Fruit fly (Drosophila melanogaster) whole organism, embryonic: ENCODE data around the gene CG31800.

Source experiments
- Adf1 ChIP-seq: fragments of 200-800 bp; sonication (Bioruptor generic); IDR thresholded peaks from 2 replicates; pipeline ENCODE4 v1.3.6; 2022; ENCODE audit warnings: missing biosample characterization, missing genetic modification characterization
- Aef1 ChIP-seq: fragments of 200-800 bp; sonication (Bioruptor generic); IDR thresholded peaks from 3 replicates; pipeline ENCODE4 v1.3.6; 2022; ENCODE audit warnings: missing biosample characterization, missing genetic modification characterization
- Asciz ChIP-seq: fragments of 200-800 bp; sonication (Bioruptor generic); optimal IDR thresholded peaks from 2 replicates; lab custom pipeline; 2017; ENCODE audit warnings: missing biosample characterization, mild to moderate bottlenecking, missing genetic modification characterization, missing genetic modification reagents
- Atf3 ChIP-seq: fragments of 200-800 bp; sonication (Bioruptor generic); optimal IDR thresholded peaks from 3 replicates; lab custom pipeline; 2016; ENCODE audit warnings: missing biosample characterization, missing genetic modification characterization
- CG10147 ChIP-seq: fragments of 200-800 bp; sonication (Bioruptor generic); optimal IDR thresholded peaks from 2 replicates; lab custom pipeline; 2019; ENCODE audit warnings: missing biosample characterization, mild to moderate bottlenecking, missing genetic modification characterization, moderate library complexity
- CG10543 ChIP-seq: fragments of 200-800 bp; sonication (Bioruptor generic); optimal IDR thresholded peaks from 3 replicates; lab custom pipeline; 2017; ENCODE audit warnings: missing biosample characterization, mild to moderate bottlenecking, missing genetic modification characterization, moderate library complexity
- CG11695 ChIP-seq: fragments of 200-800 bp; sonication (Bioruptor generic); IDR thresholded peaks from 3 replicates; pipeline ENCODE4 v1.3.6; 2022; ENCODE audit warnings: missing biosample characterization, missing genetic modification characterization
- CG13894 ChIP-seq: fragments of 200-800 bp; sonication (Bioruptor generic); optimal IDR thresholded peaks from 3 replicates; lab custom pipeline; 2018; ENCODE audit warnings: missing biosample characterization, mild to moderate bottlenecking, missing genetic modification characterization, moderate library complexity
- CG17328 ChIP-seq: fragments of 200-800 bp; sonication (Bioruptor generic); IDR thresholded peaks from 2 replicates; pipeline ENCODE4 v1.3.6; 2022; ENCODE audit warnings: missing biosample characterization, missing genetic modification characterization
- CG3065 ChIP-seq: fragments of 200-800 bp; sonication (Bioruptor generic); optimal IDR thresholded peaks from 2 replicates; lab custom pipeline; 2016; ENCODE audit warnings: missing biosample characterization, missing genetic modification characterization
- CG31224 ChIP-seq: fragments of 200-800 bp; sonication (Bioruptor generic); IDR thresholded peaks from 2 replicates; pipeline ENCODE4 v1.3.6; 2022; ENCODE audit warnings: missing biosample characterization, missing genetic modification characterization
- CG3838 ChIP-seq: fragments of 200-800 bp; sonication (Bioruptor generic); optimal IDR thresholded peaks from 3 replicates; lab custom pipeline; 2016; ENCODE audit warnings: missing biosample characterization, missing genetic modification characterization
- CG3847 ChIP-seq: fragments of 200-800 bp; sonication (Bioruptor generic); IDR thresholded peaks from 2 replicates; pipeline ENCODE4 v1.3.6; 2022; ENCODE audit warnings: missing biosample characterization, missing genetic modification characterization
- CG4328 ChIP-seq: fragments of 200-800 bp; sonication (Bioruptor generic); optimal IDR thresholded peaks from 3 replicates; lab custom pipeline; 2017; ENCODE audit warnings: missing biosample characterization, missing genetic modification reagents, missing genetic modification characterization
- CG6854 ChIP-seq: fragments of 200-800 bp; sonication (Bioruptor generic); optimal IDR thresholded peaks from 3 replicates; lab custom pipeline; 2017; ENCODE audit warnings: missing biosample characterization, mild to moderate bottlenecking, missing genetic modification characterization
- Dek ChIP-seq: fragments of 200-800 bp; sonication (Bioruptor generic); optimal IDR thresholded peaks from 3 replicates; lab custom pipeline; 2019; ENCODE audit warnings: missing biosample characterization, mild to moderate bottlenecking, missing genetic modification characterization, moderate library complexity
- Doc3 ChIP-seq: fragments of 200-800 bp; sonication (Bioruptor generic); IDR thresholded peaks from 3 replicates; pipeline ENCODE4 v1.3.6; 2022; ENCODE audit warnings: missing biosample characterization, missing genetic modification characterization; ENCODE audit not compliant: partially characterized antibody
- Fer2 ChIP-seq: fragments of 200-800 bp; sonication (Bioruptor generic); optimal IDR thresholded peaks from 2 replicates; lab custom pipeline; 2018; ENCODE audit warnings: missing biosample characterization, mild to moderate bottlenecking, missing genetic modification characterization, moderate library complexity
- HmgD ChIP-seq: fragments of 200-800 bp; sonication (Bioruptor generic); optimal IDR thresholded peaks from 3 replicates; lab custom pipeline; 2016; ENCODE audit warnings: missing biosample characterization, missing genetic modification characterization
- Hmr ChIP-seq: fragments of 200-800 bp; sonication (Bioruptor generic); optimal IDR thresholded peaks from 3 replicates; lab custom pipeline; 2017; ENCODE audit warnings: mild to moderate bottlenecking, missing biosample characterization, missing genetic modification reagents, missing genetic modification characterization
- Hmx ChIP-seq: fragments of 200-800 bp; sonication (Bioruptor generic); optimal IDR thresholded peaks from 2 replicates; lab custom pipeline; 2016; ENCODE audit warnings: missing biosample characterization, missing genetic modification characterization
- MTF-1 ChIP-seq: fragments of 200-800 bp; sonication (Bioruptor generic); optimal IDR thresholded peaks from 2 replicates; lab custom pipeline; 2018; ENCODE audit warnings: missing biosample characterization, mild to moderate bottlenecking, missing genetic modification characterization, borderline replicate concordance
- Med ChIP-seq: fragments of 200-800 bp; sonication (Bioruptor generic); peaks from one replicate; lab custom pipeline; 2016; ENCODE audit warnings: missing biosample characterization, missing genetic modification characterization, mild to moderate bottlenecking, inconsistent platforms, moderate library complexity
- NfI ChIP-seq: fragments of 200-800 bp; sonication (Bioruptor generic); optimal IDR thresholded peaks from 3 replicates; lab custom pipeline; 2018; ENCODE audit warnings: missing biosample characterization, mild to moderate bottlenecking, missing genetic modification characterization, moderate library complexity
- Oaz ChIP-seq: fragments of 200-800 bp; sonication (Bioruptor generic); IDR thresholded peaks from 2 replicates; pipeline ENCODE4 v1.3.6; 2022; ENCODE audit warnings: missing biosample characterization, missing genetic modification characterization
- Opbp ChIP-seq: fragments of 200-800 bp; sonication (Bioruptor generic); IDR thresholded peaks from 3 replicates; pipeline ENCODE4 v1.3.6; 2022; ENCODE audit warnings: missing biosample characterization, missing genetic modification characterization; ENCODE audit not compliant: partially characterized antibody
- Optix ChIP-seq: fragments of 200-800 bp; sonication (Bioruptor generic); IDR thresholded peaks from 3 replicates; pipeline ENCODE4 v1.3.6; 2022; ENCODE audit warnings: missing biosample characterization, missing genetic modification characterization
- Pdp1 ChIP-seq, 2 experiments: fragments of 200-800 bp; sonication (Bioruptor generic); optimal IDR thresholded peaks; 3 replicates each; lab custom pipeline; 2016; ENCODE audit warnings: missing biosample characterization in 2 of 2, missing genetic modification characterization in 2 of 2, mild to moderate bottlenecking in 1 of 2, moderate library complexity in 1 of 2
- Rx ChIP-seq: fragments of 200-800 bp; sonication (Bioruptor generic); IDR thresholded peaks from 2 replicates; pipeline ENCODE4 v1.3.6; 2022; ENCODE audit warnings: missing biosample characterization, missing genetic modification characterization
- Sox100B ChIP-seq: fragments of 200-800 bp; sonication (Bioruptor generic); optimal IDR thresholded peaks from 3 replicates; lab custom pipeline; 2018; ENCODE audit warnings: missing biosample characterization, mild to moderate bottlenecking, missing genetic modification characterization
- Sox102F ChIP-seq: fragments of 200-800 bp; sonication (Bioruptor generic); optimal IDR thresholded peaks from 2 replicates; lab custom pipeline; 2018; ENCODE audit warnings: missing biosample characterization, mild to moderate bottlenecking, missing genetic modification characterization, moderate library complexity
- Taf1 ChIP-seq: fragments of 200-800 bp; sonication (Bioruptor generic); IDR thresholded peaks from 2 replicates; pipeline ENCODE4 v1.3.6; 2022; ENCODE audit warnings: missing biosample characterization, missing genetic modification characterization
- abd-A ChIP-seq: fragments of 200-800 bp; sonication (Bioruptor generic); optimal IDR thresholded peaks from 3 replicates; lab custom pipeline; 2019; ENCODE audit warnings: missing biosample characterization, mild to moderate bottlenecking, missing genetic modification characterization, moderate library complexity
- bowl ChIP-seq: fragments of 200-800 bp; sonication (Bioruptor generic); IDR thresholded peaks from 2 replicates; pipeline ENCODE4 v1.3.6; 2022; ENCODE audit warnings: missing biosample characterization, missing genetic modification characterization
- bsh ChIP-seq, 2 experiments: fragments of 200-800 bp; sonication (Bioruptor generic); optimal IDR thresholded peaks; 2 replicates each; lab custom pipeline; 2017 to 2018; ENCODE audit warnings: mild to moderate bottlenecking in 2 of 2, missing biosample characterization in 2 of 2, missing genetic modification characterization in 2 of 2, moderate library complexity in 1 of 2
- crc ChIP-seq: fragments of 200-800 bp; sonication (Bioruptor generic); optimal IDR thresholded peaks from 2 replicates; lab custom pipeline; 2016; ENCODE audit warnings: missing biosample characterization, missing genetic modification characterization
- dan ChIP-seq: fragments of 200-800 bp; sonication (Bioruptor generic); IDR thresholded peaks from 2 replicates; pipeline ENCODE4 v1.3.6; 2022; ENCODE audit warnings: missing biosample characterization, missing genetic modification characterization
- gsb ChIP-seq: fragments of 200-800 bp; sonication (Bioruptor generic); IDR thresholded peaks from 2 replicates; pipeline ENCODE4 v1.3.6; 2022; ENCODE audit warnings: missing biosample characterization, missing genetic modification characterization
- hkb ChIP-seq, 2 experiments: fragments of 200-800 bp in 1 of 2; fragments of >200 bp in 1 of 2; sonication (Bioruptor generic) in 1 of 2; IDR thresholded peaks in 1 of 2; optimal IDR thresholded peaks in 1 of 2; 2 replicates each; pipeline versions ENCODE4 v1.3.6 to Lab custom; 2017 to 2022; ENCODE audit warnings: missing biosample characterization in 1 of 2, missing genetic modification characterization in 1 of 2
- lab ChIP-seq: fragments of 200-800 bp; sonication (Bioruptor generic); optimal IDR thresholded peaks from 3 replicates; lab custom pipeline; 2017; ENCODE audit warnings: missing biosample characterization, missing genetic modification characterization, mild to moderate bottlenecking, moderate library complexity, missing genetic modification reagents
- nerfin-2 ChIP-seq: fragments of 200-800 bp; sonication (Bioruptor generic); IDR thresholded peaks from 2 replicates; pipeline ENCODE4 v1.3.6; 2022; ENCODE audit warnings: missing biosample characterization, missing genetic modification characterization; ENCODE audit not compliant: partially characterized antibody
- nmo ChIP-seq: fragments of 200-800 bp; sonication (Bioruptor generic); optimal IDR thresholded peaks from 2 replicates; lab custom pipeline; 2018; ENCODE audit warnings: missing biosample characterization, mild to moderate bottlenecking, missing genetic modification characterization, moderate library complexity
- pan ChIP-seq, 4 experiments: fragments of >200 bp in 3 of 4; fragments of 200-800 bp in 1 of 4; sonication (Bioruptor generic) in 1 of 4; optimal IDR thresholded peaks in 3 of 4; IDR thresholded peaks in 1 of 4; 2 replicates each; pipeline versions ENCODE4 v1.3.6 to Lab custom; 2017 to 2022; ENCODE audit warnings: missing biosample characterization in 2 of 4, missing genetic modification characterization in 2 of 4, mixed read lengths in 1 of 4
- peb ChIP-seq: fragments of 200-800 bp; sonication (Bioruptor generic); IDR thresholded peaks from 2 replicates; pipeline ENCODE4 v1.3.6; 2022; ENCODE audit warnings: missing biosample characterization, missing genetic modification characterization
- rib ChIP-seq: fragments of 200-800 bp; sonication (Bioruptor generic); IDR thresholded peaks from 2 replicates; pipeline ENCODE4 v1.3.6; 2022; ENCODE audit warnings: missing biosample characterization, missing genetic modification characterization
- slbo ChIP-seq: fragments of 200-800 bp; sonication (Bioruptor generic); IDR thresholded peaks from 2 replicates; pipeline ENCODE4 v1.3.6; 2022; ENCODE audit warnings: missing biosample characterization, missing genetic modification characterization
- sqz ChIP-seq: fragments of 200-800 bp; sonication (Bioruptor generic); optimal IDR thresholded peaks from 3 replicates; lab custom pipeline; 2018; ENCODE audit warnings: missing biosample characterization, mild to moderate bottlenecking, missing genetic modification characterization
- trh ChIP-seq: fragments of 200-800 bp; sonication (Bioruptor generic); optimal IDR thresholded peaks from 2 replicates; lab custom pipeline; 2016; ENCODE audit warnings: missing biosample characterization, missing genetic modification characterization
- unpg ChIP-seq: fragments of 200-800 bp; sonication (Bioruptor generic); optimal IDR thresholded peaks from 3 replicates; lab custom pipeline; 2018; ENCODE audit warnings: missing biosample characterization, mild to moderate bottlenecking, missing genetic modification characterization, moderate library complexity
- zen2 ChIP-seq: fragments of 200-800 bp; sonication (Bioruptor generic); IDR thresholded peaks from 3 replicates; pipeline ENCODE4 v1.3.6; 2022; ENCODE audit warnings: missing biosample characterization, missing genetic modification characterization; ENCODE audit not compliant: partially characterized antibody

The CG31800 gene

dm6 chr2L:19015628-19016027, 18.7 kb downstream of the CG31800 start (continued):
- TF ChIP-seq Pdp1 (GFP tag; optimal IDR thresholded peaks at IDR 0.05; lab: Kevin White, UChicago) (no peak), gsb (GFP tag; lab: Robert Waterston, UW) (no peak), CG11695 (GFP tag; lab: Robert Waterston, UW) (no peak), lab (GFP tag; lab: Kevin White, UChicago) (no peak), rib (GFP tag; lab: Robert Waterston, UW) (no peak), Sox100B (GFP tag; lab: Kevin White, UChicago) (no peak), Optix (GFP tag; lab: Robert Waterston, UW) (no peak), CG4328 (GFP tag; lab: Kevin White, UChicago) (no peak), Sox102F (GFP tag; lab: Kevin White, UChicago) (no peak), unpg (no peak), Asciz (GFP tag; lab: Kevin White, UChicago) (no peak), zen2 (GFP tag; lab: Robert Waterston, UW) (peak; percentile 34; the same call in 1 of the 3 replicates), HmgD (GFP tag; lab: Kevin White, UChicago) (no peak), crc (GFP tag; lab: Kevin White, UChicago) (no peak), CG13894 (tag; lab: Kevin White, UChicago) (peak; percentile 49), CG3847 (GFP tag; lab: Robert Waterston, UW) (0 out of 2 replicates have a peak, but pooled peaks have one; percentile 10), bsh (GFP tag; optimal IDR thresholded peaks at IDR 0.05; lab: Kevin White, UChicago) (no peak), trh (GFP tag; lab: Kevin White, UChicago) (no peak), Med (GFP tag; lab: Kevin White, UChicago) (peak; percentile 54), Adf1 (GFP tag; lab: Robert Waterston, UW) (peak; percentile 7; the same call in 1 of the 2 replicates), MTF-1 (GFP tag; lab: Kevin White, UChicago) (no peak), Atf3 (GFP tag; lab: Kevin White, UChicago) (no peak), Dek (no peak), Opbp (GFP tag; lab: Robert Waterston, UW) (no peak), hkb (optimal IDR thresholded peaks at IDR 0.05; lab: Kevin White, UChicago) (no peak), hkb (GFP tag; IDR thresholded peaks at IDR 0.05; lab: Robert Waterston, UW) (no peak), Doc3 (GFP tag; lab: Robert Waterston, UW) (no peak), Hmx (no peak), abd-A (peak; percentile 91), CG6854 (GFP tag; lab: Kevin White, UChicago) (no peak), nerfin-2 (GFP tag; lab: Robert Waterston, UW) (no peak), Fer2 (tag; lab: Kevin White, UChicago) (no peak), sqz (GFP tag; lab: Kevin White, UChicago) (no peak), CG10543 (peak; percentile 66), nmo (GFP tag; lab: Kevin White, UChicago) (no peak), Rx (GFP tag; lab: Robert Waterston, UW) (no peak)

dm6 chr2L:19014881-19015366, 19.5 kb downstream of the CG31800 start:
- no peak for TF ChIP-seq Hmr
- TF ChIP-seq CG3838: no peak
- no peak for TF ChIP-seq CG17328
- no peak for TF ChIP-seq NfI
- TF ChIP-seq pan (optimal IDR thresholded peaks at IDR 0.05; lab: Kevin White, UChicago): no peak
- no peak for TF ChIP-seq pan (GFP tag; optimal IDR thresholded peaks at IDR 0.05 in 1 of 2, IDR thresholded peaks at IDR 0.05 in 1 of 2)
- no peak for TF ChIP-seq Oaz (GFP tag; lab: Robert Waterston, UW)
- no peak for TF ChIP-seq peb (GFP tag; lab: Robert Waterston, UW)
- TF ChIP-seq Taf1 (GFP tag; lab: Robert Waterston, UW): no peak
- no peak for TF ChIP-seq CG3065 (GFP tag; lab: Kevin White, UChicago)
- no peak for TF ChIP-seq dan (GFP tag; lab: Robert Waterston, UW)
- TF ChIP-seq slbo: 0 out of 2 replicates have a peak, but pooled peaks have one; percentile 1
- TF ChIP-seq Aef1: 0 out of 3 replicates have a peak, but pooled peaks have one; percentile 2
- no peak for TF ChIP-seq CG10147
- TF ChIP-seq bowl (GFP tag; lab: Robert Waterston, UW): no peak
- no peak for TF ChIP-seq CG31224 (GFP tag; lab: Robert Waterston, UW)
